Worm (Caenorhabditis elegans): ENCODE results near the gene srh-16.
A peak's percentile ranks its signal among the peaks of the same experiment; 100 is the strongest.

- TF ChIP-seq nhr-77 (tag; optimal IDR thresholded peaks at IDR 0.05) (peak; percentile 24), lin-39 (tag; optimal IDR thresholded peaks at IDR 0.05) (no peak), nhr-25 (tag; optimal IDR thresholded peaks at IDR 0.05) (peak; percentile 80), zag-1 (tag; optimal IDR thresholded peaks at IDR 0.05) (no peak)
These were observed 26.4 kb downstream of the srh-16 start, which contains the start of the genes R04F11.5 and R04F11.2 for ce11 chrV:12317894-12318553.

Data from whole organism, L2 larva.